Worm (Caenorhabditis elegans) whole organism, L4/young adult: Measurements from ENCODE around the gene T06E6.15.
"Not testable (repeated sequence)": the region's sequence is repeated elsewhere in the genome, so short reads cannot be mapped to it uniquely, and the experiment has no call there.

Experiments
- W03F9.2 ChIP-seq: fragments of 150-350 bp; optimal IDR thresholded peaks from 2 replicates; lab custom pipeline; 2014; ENCODE audit warnings: missing biosample characterization, missing genetic modification characterization
- dao-5 ChIP-seq: sonication (generic microtip); optimal IDR thresholded peaks from 2 replicates; lab custom pipeline; 2016; ENCODE audit warnings: missing genotype, missing genetic modification characterization, moderate library complexity, missing compliant biosample characterization
- him-1 ChIP-seq: sonication (generic microtip); optimal IDR thresholded peaks from 2 replicates; lab custom pipeline; 2016; ENCODE audit warnings: missing genotype, missing genetic modification reagents, missing genetic modification characterization, missing compliant biosample characterization

The T06E6.15 gene

ce11 chrV:15383739-15384138 is 15.9 kb downstream of the T06E6.15 start, which contains the start of gene str-88:
TSS of gene str-88 (minus strand) at chrV:15383839.
- TF ChIP-seq him-1 (no peak), W03F9.2 (tag; lab: Kevin White, UChicago) (no peak), dao-5 (no peak)

ce11 chrV:15380857-15381256 is 18.7 kb downstream of the T06E6.15 start, which contains the start of gene dhs-23:
TSS of gene dhs-23 (plus strand) at chrV:15381219.
- TF ChIP-seq him-1 (no peak), W03F9.2 (tag; lab: Kevin White, UChicago) (no peak), dao-5 (no peak)

ce11 chrV:15379817-15380216 is 19.8 kb downstream of the T06E6.15 start, which contains the start of gene srh-251:
TSS of gene srh-251 (minus strand) at chrV:15379917.
- TF ChIP-seq him-1, result no peak

ce11 chrV:15377903-15378302 is 21.7 kb downstream of the T06E6.15 start, which contains the start of gene srh-122:
TSS of gene srh-122 (minus strand) at chrV:15378003.
- TF ChIP-seq dao-5 (no peak), him-1 (no peak), W03F9.2 (tag; lab: Kevin White, UChicago) (no peak)

ce11 chrV:15376223-15376622 is 23.4 kb downstream of the T06E6.15 start, which contains the start of gene srh-52:
TSS of gene srh-52 (minus strand) at chrV:15376323.
- no peak for TF ChIP-seq W03F9.2 (tag; lab: Kevin White, UChicago)
- no peak for TF ChIP-seq him-1
- TF ChIP-seq dao-5, result no peak

ce11 chrV:15369707-15370106 is 29.9 kb downstream of the T06E6.15 start, which contains the start of gene nhr-269:
TSS of gene nhr-269 (minus strand) at chrV:15369807.
- TF ChIP-seq him-1 (no peak), dao-5 (no peak), W03F9.2 (tag; lab: Kevin White, UChicago) (no peak)

ce11 chrV:15367770-15368169 is 31.8 kb downstream of the T06E6.15 start:
- TF ChIP-seq W03F9.2 (tag; lab: Kevin White, UChicago) (no peak), him-1 (no peak), dao-5 (no peak)

ce11 chrV:15361412-15361811 is 38.2 kb downstream of the T06E6.15 start, which contains the start of gene ech-1.1:
TSS of gene ech-1.1 (minus strand) at chrV:15361512.
- not testable (repeated sequence) for TF ChIP-seq dao-5; him-1; W03F9.2 (tag; lab: Kevin White, UChicago)

- TF ChIP-seq W03F9.2 (tag; lab: Kevin White, UChicago), result no peak
- no peak for TF ChIP-seq dao-5
- TF ChIP-seq him-1, result no peak
These were observed 44.9 kb downstream of the T06E6.15 start, which contains the start of gene C29F3.7 for ce11 chrV:15354648-15355047. TSS of gene C29F3.7 (plus strand) at chrV:15354901.

ce11 chrV:15352376-15352775 is 47.2 kb downstream of the T06E6.15 start, which contains the start of gene srx-58:
TSS of gene srx-58 (plus strand) at chrV:15352676.
- TF ChIP-seq him-1 (no peak), W03F9.2 (tag; lab: Kevin White, UChicago) (no peak), dao-5 (no peak)

- TF ChIP-seq him-1, result no peak
- no peak for TF ChIP-seq W03F9.2 (tag; lab: Kevin White, UChicago)
- no peak for TF ChIP-seq dao-5
These were observed 49.0 kb downstream of the T06E6.15 start, which contains the start of gene clec-231 for ce11 chrV:15350615-15351014. TSS of gene clec-231 (minus strand) at chrV:15350715.

ce11 chrV:15349044-15349443 is 50.5 kb downstream of the T06E6.15 start, which contains the start of gene clec-230:
TSS of gene clec-230 (minus strand) at chrV:15349144.
- TF ChIP-seq dao-5, result no peak
- no peak for TF ChIP-seq him-1
